Worm (Caenorhabditis elegans) whole organism, L4 larva: Measurements from ENCODE around the gene str-44.

Experiments used
- F10B5.3 ChIP-seq: sonication (generic microtip); optimal IDR thresholded peaks from 2 replicates; lab custom pipeline; 2016; ENCODE audit warnings: mild to moderate bottlenecking, missing genetic modification characterization, missing compliant biosample characterization
- ces-1 ChIP-seq: fragments of 150-350 bp; sonication (generic microtip); optimal IDR thresholded peaks from 4 replicates; lab custom pipeline; 2014; ENCODE audit warnings: missing biosample characterization, missing genetic modification reagents, missing genetic modification characterization
- gei-8 ChIP-seq: fragments of 200-800 bp; sonication (Bioruptor generic); optimal IDR thresholded peaks from 2 replicates; lab custom pipeline; 2018; ENCODE audit warnings: mild to moderate bottlenecking, missing genetic modification characterization, missing compliant biosample characterization
- lin-13 ChIP-seq: fragments of 150-350 bp; optimal IDR thresholded peaks from 2 replicates; lab custom pipeline; 2014; ENCODE audit warnings: missing biosample characterization, missing genetic modification reagents, missing genetic modification characterization
- zip-11 ChIP-seq: fragments of 200-800 bp; sonication (Bioruptor generic); IDR thresholded peaks from 2 replicates; pipeline ENCODE4 v1.3.6; 2022; ENCODE audit warnings: missing genetic modification characterization, missing compliant biosample characterization

ce11 chrIV:7182818-7183217, 5.8 kb downstream of the str-44 start:
- TF ChIP-seq gei-8 (GFP tag; lab: Kevin White, UChicago) (no peak), F10B5.3 (tag; lab: Kevin White, UChicago) (no peak), lin-13 (GFP tag; lab: Kevin White, UChicago) (no peak), ces-1 (GFP tag; lab: Kevin White, UChicago) (no peak), zip-11 (no peak)
